Worm (Caenorhabditis elegans): ENCODE results near the gene C29F5.1.
A peak's percentile ranks its signal among the peaks of the same experiment; 100 is the strongest.

C29F5.1 gene

DNA sequence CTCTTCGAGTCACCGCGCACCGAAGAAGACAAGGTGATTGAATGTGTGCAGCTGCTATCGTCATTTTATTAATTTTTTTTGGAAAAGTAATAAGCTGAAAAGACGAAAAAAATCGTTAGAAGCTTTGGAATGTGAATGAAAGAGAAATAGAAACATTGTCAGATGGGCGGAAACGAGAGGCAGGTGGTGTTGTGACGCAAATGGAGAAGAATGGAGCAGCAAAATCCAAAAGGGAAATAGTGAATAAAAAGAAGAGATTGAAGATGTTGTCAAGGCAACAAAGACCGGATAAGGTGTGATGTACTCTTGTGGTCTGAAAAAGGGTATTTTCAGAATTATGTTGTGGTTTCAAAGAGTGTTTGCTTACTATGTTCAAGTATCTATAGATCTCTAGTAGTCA lies 39.1 kb downstream of the C29F5.1 start:
- TF ChIP-seq fos-1 (tag; optimal IDR thresholded peaks at IDR 0.05) (no peak), unc-86 (tag; optimal IDR thresholded peaks at IDR 0.05) (no peak), pqm-1 (tag; optimal IDR thresholded peaks at IDR 0.05) (no peak), nhr-47 (tag; optimal IDR thresholded peaks at IDR 0.05) (peak; percentile 36), efl-3 (GFP tag; optimal IDR thresholded peaks at IDR 0.05) (no peak), ztf-11 (tag; optimal IDR thresholded peaks at IDR 0.05) (no peak), C04F5.9 (tag; optimal IDR thresholded peaks at IDR 0.05) (no peak), nhr-20 (tag; optimal IDR thresholded peaks at IDR 0.05) (peak; percentile 9), nhr-77 (tag; optimal IDR thresholded peaks at IDR 0.05) (peak; percentile 5), hlh-4 (tag; optimal IDR thresholded peaks at IDR 0.05) (no peak), dpl-1 (GFP tag; optimal IDR thresholded peaks at IDR 0.05) (no peak), pag-3 (tag; optimal IDR thresholded peaks at IDR 0.05; ENCODE audit: borderline replicate concordance, insufficient read depth) (no peak), nhr-71 (tag; optimal IDR thresholded peaks at IDR 0.05) (peak; percentile 64), ets-5 (GFP tag; IDR thresholded peaks at IDR 0.05) (no peak), fkh-10 (GFP tag; optimal IDR thresholded peaks at IDR 0.05) (no peak), sup-37 (GFP tag; optimal IDR thresholded peaks at IDR 0.05) (no peak), nhr-85 (tag) (no peak), ceh-88 (GFP tag; IDR thresholded peaks at IDR 0.05) (no peak), F16B12.6 (tag; optimal IDR thresholded peaks at IDR 0.05) (no peak), egl-13 (tag; optimal IDR thresholded peaks at IDR 0.05) (no peak), nhr-76 (tag; optimal IDR thresholded peaks at IDR 0.05) (no peak), mab-9 (GFP tag; IDR thresholded peaks at IDR 0.05) (no peak), zip-4 (GFP tag; optimal IDR thresholded peaks at IDR 0.05) (no peak), lin-14 (GFP tag; optimal IDR thresholded peaks at IDR 0.05) (peak; percentile 24), dsc-1 (tag; optimal IDR thresholded peaks at IDR 0.05) (peak; percentile 74), fkh-8 (tag; optimal IDR thresholded peaks at IDR 0.05) (peak; percentile 96), ceh-8 (GFP tag; optimal IDR thresholded peaks at IDR 0.05) (no peak), ceh-90 (tag; optimal IDR thresholded peaks at IDR 0.05) (no peak), snu-23 (GFP tag; optimal IDR thresholded peaks at IDR 0.05) (peak; percentile 4), aha-1 (tag; optimal IDR thresholded peaks at IDR 0.05) (no peak), blmp-1 (tag; optimal IDR thresholded peaks at IDR 0.05) (no peak)

DNA sequence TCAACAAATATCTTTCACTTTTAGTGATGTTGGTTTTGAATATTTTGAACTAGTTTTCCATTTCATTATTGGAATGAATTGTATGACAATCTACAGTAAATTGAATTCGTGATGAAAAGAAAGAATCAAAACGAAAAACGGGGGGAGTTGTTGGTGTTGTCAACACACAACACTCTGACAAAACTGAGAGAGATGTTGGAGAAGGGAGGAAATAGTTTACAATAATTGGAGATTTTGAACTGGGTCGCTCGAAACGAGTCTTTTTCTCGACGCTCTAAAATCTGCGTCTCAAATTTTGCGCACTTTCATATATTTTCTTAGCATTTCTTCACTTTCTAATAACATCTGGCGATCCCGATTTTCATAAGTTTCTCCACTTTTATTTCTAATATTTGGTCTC lies 40.6 kb downstream of the C29F5.1 start, which contains the start of gene txt-18:
txt-18 (plus strand) TSS at position 180 of the 400 bp plus-strand sequence.
- TF ChIP-seq dsc-1 (tag; optimal IDR thresholded peaks at IDR 0.05) (peak; percentile 45), swsn-7 (tag; optimal IDR thresholded peaks at IDR 0.05) (peak; percentile 1), hlh-17 (GFP tag; optimal IDR thresholded peaks at IDR 0.05; ENCODE audit: borderline replicate concordance) (no peak), blmp-1 (tag; optimal IDR thresholded peaks at IDR 0.05) (peak; percentile 90), lsy-2 (tag; optimal IDR thresholded peaks at IDR 0.05) (peak in 1 of 2 experiments; percentile 59), nhr-20 (tag; optimal IDR thresholded peaks at IDR 0.05) (peak; percentile 47), nhr-71 (tag; optimal IDR thresholded peaks at IDR 0.05) (peak; percentile 52), dpl-1 (GFP tag; optimal IDR thresholded peaks at IDR 0.05) (no peak), lin-14 (GFP tag; optimal IDR thresholded peaks at IDR 0.05) (peak; percentile 69), ets-5 (GFP tag; IDR thresholded peaks at IDR 0.05) (no peak), nhr-85 (tag) (peak; percentile 22), snpc-4 (tag; optimal IDR thresholded peaks at IDR 0.05) (no peak), fos-1 (tag; optimal IDR thresholded peaks at IDR 0.05) (no peak), elt-3 (tag; optimal IDR thresholded peaks at IDR 0.05) (peak in 1 of 6 experiments; percentile 32), lin-35 (GFP tag; optimal IDR thresholded peaks at IDR 0.05) (peak in 1 of 2 experiments; percentile 13), ceh-8 (GFP tag; optimal IDR thresholded peaks at IDR 0.05) (no peak), nhr-47 (tag; optimal IDR thresholded peaks at IDR 0.05) (peak; percentile 19), snu-23 (GFP tag; optimal IDR thresholded peaks at IDR 0.05) (peak; percentile 51), rnt-1 (tag; optimal IDR thresholded peaks at IDR 0.05) (peak; percentile 4), lin-15B (tag; optimal IDR thresholded peaks at IDR 0.05) (no peak), lin-13 (GFP tag; optimal IDR thresholded peaks at IDR 0.05) (peak; percentile 23), efl-1 (optimal IDR thresholded peaks at IDR 0.05) (peak; percentile 9 to 13), efl-1 (GFP tag; optimal IDR thresholded peaks at IDR 0.05 in 1 of 2) (no peak)

Measured in whole organism, L1 larva.